Worm (Caenorhabditis elegans): ENCODE data around the gene cutl-18.

Gene cutl-18

DNA sequence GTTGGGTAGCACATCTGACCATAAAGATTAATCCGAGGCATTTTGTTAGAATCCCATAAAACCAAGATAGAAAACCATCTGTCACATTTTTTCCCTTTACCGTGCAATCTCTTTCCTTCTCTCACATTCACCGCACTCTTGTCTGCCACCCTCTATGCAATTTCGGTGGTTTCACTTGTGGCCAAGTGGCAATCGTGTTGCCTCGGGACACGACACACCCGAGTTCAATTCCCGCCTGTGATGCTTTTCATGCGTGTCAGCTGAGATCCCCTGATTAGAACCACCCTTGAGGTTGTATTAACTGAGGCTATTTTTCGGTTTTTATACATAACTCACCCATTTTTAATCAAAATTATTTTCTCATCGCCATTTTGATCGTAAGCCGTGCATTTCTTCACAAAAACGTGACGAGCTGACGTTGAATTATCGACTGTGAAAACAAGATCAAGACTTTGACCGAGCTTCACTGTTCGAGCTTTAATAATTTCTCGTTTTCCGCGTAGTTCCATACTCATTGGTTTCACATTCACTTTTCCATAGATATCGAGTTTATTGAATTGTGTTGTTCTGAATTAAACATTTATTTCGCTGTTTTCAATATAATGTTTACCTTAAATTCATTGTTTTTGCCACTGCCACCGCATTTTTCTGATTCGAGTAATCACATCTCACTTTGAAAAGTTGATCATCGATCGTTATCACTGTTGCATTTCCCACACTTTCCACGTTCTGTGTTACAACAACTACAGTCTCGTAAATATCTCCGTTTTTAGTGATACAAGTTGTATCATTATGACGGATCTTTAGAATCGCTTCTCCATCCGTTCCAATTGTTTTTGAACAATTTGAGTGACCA is 2.4 kb downstream of the cutl-18 start (continued):
- TF ChIP-seq ceh-32 (tag; optimal IDR thresholded peaks at IDR 0.05; ENCODE audit: poor library complexity) (peak; percentile 54), ZK337.2 (GFP tag; IDR thresholded peaks at IDR 0.05) (peak; percentile 95), T26A8.4 (GFP tag; IDR thresholded peaks at IDR 0.05) (peak; percentile 96), mdt-29 (GFP tag; IDR thresholded peaks at IDR 0.05) (peak; percentile 92), mes-2 (tag; optimal IDR thresholded peaks at IDR 0.05; ENCODE audit: poor library complexity, severe bottlenecking) (peak; percentile 93), ztf-11 (tag; optimal IDR thresholded peaks at IDR 0.05) (no peak), nhr-42 (GFP tag; IDR thresholded peaks at IDR 0.05) (peak; percentile 95)

ce11 chrV:11312904-11313303 is 3.8 kb downstream of the cutl-18 start:
- peak in 1 of 2 experiments; percentile 24 for TF ChIP-seq unc-62 (GFP tag; optimal IDR thresholded peaks at IDR 0.05 in 1 of 2)
- no peak for TF ChIP-seq unc-62 (tag; optimal IDR thresholded peaks at IDR 0.05)
- peak; percentile 77 for TF ChIP-seq aha-1 (tag)
- TF ChIP-seq ceh-62 (tag; optimal IDR thresholded peaks at IDR 0.05), result no peak

DNA sequence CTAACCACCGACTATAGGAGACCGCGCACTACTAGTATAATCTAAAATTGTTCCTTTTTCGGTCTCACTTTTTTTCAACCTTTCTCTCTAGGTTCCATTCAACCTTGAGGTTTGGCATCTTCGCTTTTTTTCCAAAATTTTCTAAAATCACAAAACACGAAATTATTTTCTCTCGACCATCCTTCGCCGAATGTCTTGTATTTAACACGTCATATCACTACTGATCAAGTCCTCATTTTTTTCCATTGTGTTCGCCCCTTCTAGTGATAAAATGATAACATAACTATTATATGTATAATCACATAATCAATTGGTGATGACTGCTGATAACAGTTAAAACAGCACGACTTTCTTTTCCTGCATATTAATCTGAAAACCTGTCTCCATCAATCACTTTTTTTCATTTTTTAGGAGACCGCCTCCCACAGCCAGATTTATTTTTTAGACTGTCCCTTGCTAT is 5.7 kb downstream of the cutl-18 start, which contains the start of gene T03F7.7:
Gene T03F7.7, plus strand, starts transcription at position 410 of the 460 bp plus-strand sequence.
- TF ChIP-seq fos-1 (tag; optimal IDR thresholded peaks at IDR 0.05) (no peak), nhr-77 (tag; optimal IDR thresholded peaks at IDR 0.05) (peak; percentile 64), pqm-1 (tag; optimal IDR thresholded peaks at IDR 0.05) (peak; percentile 93), ceh-20 (GFP tag; IDR thresholded peaks at IDR 0.05) (no peak), php-3 (GFP tag; IDR thresholded peaks at IDR 0.05) (peak; percentile 75), mep-1 (tag; optimal IDR thresholded peaks at IDR 0.05) (no peak), madf-9 (GFP tag; conservative IDR thresholded peaks at IDR 0.05) (no peak), arid-1 (GFP tag; conservative IDR thresholded peaks at IDR 0.05) (no peak), spr-1 (tag; optimal IDR thresholded peaks at IDR 0.05) (no peak), dmd-6 (GFP tag; IDR thresholded peaks at IDR 0.05) (peak; percentile 85), hlh-30 (tag; optimal IDR thresholded peaks at IDR 0.05; ENCODE audit: insufficient read depth) (no peak), mxl-2 (GFP tag; conservative IDR thresholded peaks at IDR 0.05) (no peak), vab-7 (GFP tag; IDR thresholded peaks at IDR 0.05) (no peak), hif-1 (tag; optimal IDR thresholded peaks at IDR 0.05) (no peak), saeg-2 (GFP tag; IDR thresholded peaks at IDR 0.05) (no peak), R02D3.7 (tag; optimal IDR thresholded peaks at IDR 0.05) (no peak), daf-16 (GFP tag; optimal IDR thresholded peaks at IDR 0.05) (no peak), daf-16 (tag; optimal IDR thresholded peaks at IDR 0.05) (peak; percentile 55), ama-1 (optimal IDR thresholded peaks at IDR 0.05) (no peak), pha-4 (GFP tag; IDR thresholded peaks at IDR 0.05) (no peak), pha-4 (tag; optimal IDR thresholded peaks at IDR 0.05) (no peak), lin-1 (GFP tag; IDR thresholded peaks at IDR 0.05) (peak; percentile 84), ceh-82 (tag; optimal IDR thresholded peaks at IDR 0.05) (no peak), ctbp-1 (GFP tag; IDR thresholded peaks at IDR 0.05) (no peak), spr-3 (GFP tag; optimal IDR thresholded peaks at IDR 0.05) (no peak), set-16 (GFP tag; IDR thresholded peaks at IDR 0.05) (no peak), tra-1 (GFP tag; IDR thresholded peaks at IDR 0.05) (peak; percentile 73; the same call in 1 of the 2 replicates), zfp-3 (GFP tag; conservative IDR thresholded peaks at IDR 0.05) (no peak), mxl-3 (GFP tag; optimal IDR thresholded peaks at IDR 0.05) (peak; percentile 46), nhr-28 (tag; optimal IDR thresholded peaks at IDR 0.05) (peak; percentile 85), T26A8.4 (GFP tag; IDR thresholded peaks at IDR 0.05) (no peak), F10B5.3 (tag; optimal IDR thresholded peaks at IDR 0.05) (no peak), dmd-9 (GFP tag; IDR thresholded peaks at IDR 0.05) (no peak), rbr-2 (tag; optimal IDR thresholded peaks at IDR 0.05) (no peak), hlh-11 (tag; optimal IDR thresholded peaks at IDR 0.05) (peak; percentile 66), daf-8 (GFP tag; IDR thresholded peaks at IDR 0.05) (no peak), lim-7 (GFP tag; IDR thresholded peaks at IDR 0.05) (no peak), F26F4.8 (GFP tag; conservative IDR thresholded peaks at IDR 0.05) (no peak)

All from whole organism, L4 larva.